Fruit fly (Drosophila melanogaster) whole organism, embryonic: ENCODE results near the gene Cat.

Experiments used
- Atf6 ChIP-seq: fragments of 200-800 bp; sonication (Bioruptor generic); IDR thresholded peaks from 2 replicates; pipeline ENCODE4 v1.3.6; 2022; ENCODE audit warnings: missing biosample characterization, missing genetic modification characterization
- B-H2 ChIP-seq: fragments of 200-800 bp; sonication (Bioruptor generic); optimal IDR thresholded peaks from 2 replicates; lab custom pipeline; 2018; ENCODE audit warnings: missing biosample characterization, mild to moderate bottlenecking, missing genetic modification characterization
- Bdp1 ChIP-seq: fragments of 200-800 bp; sonication (Bioruptor generic); optimal IDR thresholded peaks from 3 replicates; lab custom pipeline; 2016; ENCODE audit warnings: missing biosample characterization, missing genetic modification characterization
- Bteb2 ChIP-seq: fragments of 200-800 bp; sonication (Bioruptor generic); optimal IDR thresholded peaks from 2 replicates; lab custom pipeline; 2016; ENCODE audit warnings: missing biosample characterization, missing genetic modification characterization
- CG10209 ChIP-seq: fragments of 200-800 bp; sonication (Bioruptor generic); optimal IDR thresholded peaks from 3 replicates; lab custom pipeline; 2017; ENCODE audit warnings: missing biosample characterization, mild to moderate bottlenecking, missing genetic modification characterization, missing genetic modification reagents
- CG11247 ChIP-seq: fragments of 200-800 bp; sonication (Bioruptor generic); IDR thresholded peaks from 2 replicates; pipeline ENCODE4 v1.3.6; 2022; ENCODE audit warnings: missing biosample characterization, missing genetic modification characterization
- CG14441 ChIP-seq: fragments of 200-800 bp; sonication (Bioruptor generic); IDR thresholded peaks from 2 replicates; pipeline ENCODE4 v1.3.6; 2022; ENCODE audit warnings: missing biosample characterization, missing genetic modification characterization
- CG14860 ChIP-seq: fragments of 200-800 bp; sonication (Bioruptor generic); IDR thresholded peaks from 3 replicates; pipeline ENCODE4 v1.3.6; 2022; ENCODE audit warnings: missing biosample characterization, missing genetic modification characterization; ENCODE audit not compliant: partially characterized antibody
- CG15514 ChIP-seq: fragments of 200-800 bp; sonication (Bioruptor generic); optimal IDR thresholded peaks from 3 replicates; lab custom pipeline; 2017; ENCODE audit warnings: missing biosample characterization, missing genetic modification characterization, mild to moderate bottlenecking, moderate library complexity, missing genetic modification reagents
- CG1647 ChIP-seq: fragments of 200-800 bp; sonication (Bioruptor generic); optimal IDR thresholded peaks from 3 replicates; lab custom pipeline; 2016; ENCODE audit warnings: missing biosample characterization, missing genetic modification characterization
- CG17186 ChIP-seq: fragments of 200-800 bp; sonication (Bioruptor generic); optimal IDR thresholded peaks from 3 replicates; lab custom pipeline; 2017; ENCODE audit warnings: missing biosample characterization, missing genetic modification reagents, missing genetic modification characterization
- CG17829 ChIP-seq: fragments of 200-800 bp; optimal IDR thresholded peaks from 2 replicates; lab custom pipeline; 2019; ENCODE audit warnings: missing biosample characterization, mild to moderate bottlenecking, missing genetic modification characterization, moderate library complexity
- CG18764 ChIP-seq: fragments of 200-800 bp; sonication (Bioruptor generic); optimal IDR thresholded peaks from 3 replicates; lab custom pipeline; 2016; ENCODE audit warnings: missing biosample characterization, missing genetic modification characterization
- CG2199 ChIP-seq: fragments of 200-800 bp; sonication (Bioruptor generic); IDR thresholded peaks from 3 replicates; pipeline ENCODE4 v1.3.6; 2022; ENCODE audit warnings: missing biosample characterization, missing genetic modification characterization
- CG2678 ChIP-seq: fragments of 200-800 bp; sonication (Bioruptor generic); optimal IDR thresholded peaks from 3 replicates; lab custom pipeline; 2019; ENCODE audit warnings: missing biosample characterization, mild to moderate bottlenecking, missing genetic modification characterization, moderate library complexity
- CG2889 ChIP-seq: fragments of 200-800 bp; sonication (Bioruptor generic); IDR thresholded peaks from 3 replicates; pipeline ENCODE4 v1.3.6; 2022; ENCODE audit warnings: missing biosample characterization, missing genetic modification characterization
- CG4360 ChIP-seq: fragments of 200-800 bp; sonication (Bioruptor generic); IDR thresholded peaks from 2 replicates; pipeline ENCODE4 v1.3.6; 2022; ENCODE audit warnings: missing biosample characterization, missing genetic modification characterization
- CG6683 ChIP-seq: fragments of 200-800 bp; sonication (Bioruptor generic); optimal IDR thresholded peaks from 2 replicates; lab custom pipeline; 2017; ENCODE audit warnings: missing biosample characterization, mild to moderate bottlenecking, missing genetic modification characterization, missing genetic modification reagents
- CG7928 ChIP-seq: fragments of 200-800 bp; sonication (Bioruptor generic); optimal IDR thresholded peaks from 2 replicates; lab custom pipeline; 2017; ENCODE audit warnings: missing biosample characterization, mild to moderate bottlenecking, missing genetic modification characterization
- CG8924 ChIP-seq: fragments of 200-800 bp; optimal IDR thresholded peaks from 3 replicates; lab custom pipeline; 2019; ENCODE audit warnings: missing biosample characterization, mild to moderate bottlenecking, missing genetic modification characterization, moderate library complexity
- CG9609 ChIP-seq: fragments of 200-800 bp; sonication (Bioruptor generic); optimal IDR thresholded peaks from 3 replicates; lab custom pipeline; 2016; ENCODE audit warnings: missing biosample characterization, missing genetic modification characterization
- CG9876 ChIP-seq: fragments of 200-800 bp; sonication (Bioruptor generic); optimal IDR thresholded peaks from 2 replicates; lab custom pipeline; 2016; ENCODE audit warnings: missing biosample characterization, missing genetic modification characterization
- Camta ChIP-seq: fragments of 200-800 bp; sonication (Bioruptor generic); optimal IDR thresholded peaks from 2 replicates; lab custom pipeline; 2016; ENCODE audit warnings: missing biosample characterization, missing genetic modification characterization
- D19B ChIP-seq: fragments of 200-800 bp; sonication (Bioruptor generic); optimal IDR thresholded peaks from 2 replicates; lab custom pipeline; 2017; ENCODE audit warnings: missing biosample characterization, mild to moderate bottlenecking, missing genetic modification characterization
- Drgx ChIP-seq: fragments of 200-800 bp; sonication (Bioruptor generic); IDR thresholded peaks from 2 replicates; pipeline ENCODE4 v1.3.6; 2022; ENCODE audit warnings: missing biosample characterization, missing genetic modification characterization
- Fer3 ChIP-seq: fragments of 200-800 bp; sonication (Bioruptor generic); optimal IDR thresholded peaks from 2 replicates; lab custom pipeline; 2018; ENCODE audit warnings: missing biosample characterization, mild to moderate bottlenecking, missing genetic modification characterization, moderate library complexity
- GATAe ChIP-seq: fragments of 200-800 bp; sonication (Bioruptor generic); conservative IDR thresholded peaks from 2 replicates; pipeline ENCODE4 v1.3.6; 2022; ENCODE audit warnings: missing biosample characterization, missing genetic modification characterization
- Hmx ChIP-seq: fragments of 200-800 bp; sonication (Bioruptor generic); optimal IDR thresholded peaks from 2 replicates; lab custom pipeline; 2016; ENCODE audit warnings: missing biosample characterization, missing genetic modification characterization
- Hr39 ChIP-seq: fragments of >200 bp; optimal IDR thresholded peaks from 2 replicates; lab custom pipeline; 2017
- Nf-YC ChIP-seq: fragments of 200-800 bp; optimal IDR thresholded peaks from 3 replicates; lab custom pipeline; 2019; ENCODE audit warnings: missing biosample characterization, mild to moderate bottlenecking, missing genetic modification characterization, moderate library complexity
- Vsx1 ChIP-seq: fragments of 200-800 bp; sonication (Bioruptor generic); optimal IDR thresholded peaks from 2 replicates; lab custom pipeline; 2017; ENCODE audit warnings: missing biosample characterization, mild to moderate bottlenecking, missing genetic modification characterization, missing genetic modification reagents
- abd-A ChIP-seq: fragments of 200-800 bp; sonication (Bioruptor generic); optimal IDR thresholded peaks from 3 replicates; lab custom pipeline; 2019; ENCODE audit warnings: missing biosample characterization, mild to moderate bottlenecking, missing genetic modification characterization, moderate library complexity
- bowl ChIP-seq: fragments of 200-800 bp; sonication (Bioruptor generic); IDR thresholded peaks from 2 replicates; pipeline ENCODE4 v1.3.6; 2022; ENCODE audit warnings: missing biosample characterization, missing genetic modification characterization
- cg ChIP-seq: fragments of 200-800 bp; sonication (Bioruptor generic); optimal IDR thresholded peaks from 3 replicates; lab custom pipeline; 2019; ENCODE audit warnings: missing biosample characterization, mild to moderate bottlenecking, missing genetic modification characterization, moderate library complexity
- crol ChIP-seq: fragments of 200-800 bp; sonication (Bioruptor generic); IDR thresholded peaks from 2 replicates; pipeline ENCODE4 v1.3.6; 2022; ENCODE audit warnings: missing biosample characterization, missing genetic modification characterization
- cwo ChIP-seq: fragments of 200-800 bp; sonication (Bioruptor generic); optimal IDR thresholded peaks from 3 replicates; lab custom pipeline; 2017; ENCODE audit warnings: missing biosample characterization, missing genetic modification characterization, mild to moderate bottlenecking, moderate library complexity, missing genetic modification reagents
- dimm ChIP-seq: fragments of 200-800 bp; sonication (Bioruptor generic); IDR thresholded peaks from 2 replicates; pipeline ENCODE4 v1.3.6; 2022; ENCODE audit warnings: missing biosample characterization, missing genetic modification characterization
- disco-r ChIP-seq: fragments of 200-800 bp; sonication (Bioruptor generic); optimal IDR thresholded peaks from 2 replicates; lab custom pipeline; 2016; ENCODE audit warnings: missing biosample characterization, missing genetic modification characterization
- emc ChIP-seq: fragments of 200-800 bp; sonication (Bioruptor generic); optimal IDR thresholded peaks from 2 replicates; lab custom pipeline; 2016; ENCODE audit warnings: missing biosample characterization, missing genetic modification characterization
- ems ChIP-seq: fragments of 200-800 bp; sonication (Bioruptor generic); optimal IDR thresholded peaks from 3 replicates; lab custom pipeline; 2016; ENCODE audit warnings: missing biosample characterization, missing genetic modification characterization
- fd102C ChIP-seq: fragments of 200-800 bp; sonication (Bioruptor generic); optimal IDR thresholded peaks from 2 replicates; lab custom pipeline; 2018; ENCODE audit warnings: missing biosample characterization, mild to moderate bottlenecking, missing genetic modification characterization, moderate library complexity
- hbn ChIP-seq: fragments of 200-800 bp; sonication (Bioruptor generic); IDR thresholded peaks from 2 replicates; pipeline ENCODE4 v1.3.6; 2022; ENCODE audit warnings: missing biosample characterization, missing genetic modification characterization; ENCODE audit not compliant: partially characterized antibody
- kni ChIP-seq: fragments of 200-800 bp; sonication (Bioruptor generic); optimal IDR thresholded peaks from 3 replicates; lab custom pipeline; 2017; ENCODE audit warnings: mild to moderate bottlenecking, missing biosample characterization, missing genetic modification reagents, missing genetic modification characterization
- knrl ChIP-seq: fragments of 200-800 bp; sonication (Bioruptor generic); IDR thresholded peaks from 3 replicates; pipeline ENCODE4 v1.3.6; 2022; ENCODE audit warnings: missing biosample characterization, missing genetic modification characterization; ENCODE audit not compliant: partially characterized antibody
- mirr ChIP-seq: fragments of 200-800 bp; sonication (Bioruptor generic); optimal IDR thresholded peaks from 3 replicates; lab custom pipeline; 2018; ENCODE audit warnings: missing biosample characterization, mild to moderate bottlenecking, missing genetic modification characterization
- pfk ChIP-seq: fragments of 200-800 bp; sonication (Bioruptor generic); optimal IDR thresholded peaks from 2 replicates; lab custom pipeline; 2018; ENCODE audit warnings: missing biosample characterization, mild to moderate bottlenecking, missing genetic modification characterization, moderate library complexity
- rib ChIP-seq: fragments of 200-800 bp; sonication (Bioruptor generic); IDR thresholded peaks from 2 replicates; pipeline ENCODE4 v1.3.6; 2022; ENCODE audit warnings: missing biosample characterization, missing genetic modification characterization
- ro ChIP-seq: fragments of 200-800 bp; sonication (Bioruptor generic); IDR thresholded peaks from 2 replicates; pipeline ENCODE4 v1.3.6; 2022; ENCODE audit warnings: missing biosample characterization, missing genetic modification characterization
- salm ChIP-seq: fragments of 200-800 bp; sonication (Bioruptor generic); optimal IDR thresholded peaks from 2 replicates; lab custom pipeline; 2018; ENCODE audit warnings: missing biosample characterization, mild to moderate bottlenecking, missing genetic modification characterization
- sens ChIP-seq: fragments of 200-800 bp; sonication (Bioruptor generic); peaks from one replicate; lab custom pipeline; 2016; ENCODE audit warnings: missing biosample characterization, missing genetic modification characterization
- sna ChIP-seq: fragments of 200-800 bp; sonication (Bioruptor generic); IDR thresholded peaks from 2 replicates; pipeline ENCODE4 v1.3.6; 2022; ENCODE audit warnings: missing biosample characterization, missing genetic modification characterization; ENCODE audit not compliant: partially characterized antibody

Cat gene

DNA sequence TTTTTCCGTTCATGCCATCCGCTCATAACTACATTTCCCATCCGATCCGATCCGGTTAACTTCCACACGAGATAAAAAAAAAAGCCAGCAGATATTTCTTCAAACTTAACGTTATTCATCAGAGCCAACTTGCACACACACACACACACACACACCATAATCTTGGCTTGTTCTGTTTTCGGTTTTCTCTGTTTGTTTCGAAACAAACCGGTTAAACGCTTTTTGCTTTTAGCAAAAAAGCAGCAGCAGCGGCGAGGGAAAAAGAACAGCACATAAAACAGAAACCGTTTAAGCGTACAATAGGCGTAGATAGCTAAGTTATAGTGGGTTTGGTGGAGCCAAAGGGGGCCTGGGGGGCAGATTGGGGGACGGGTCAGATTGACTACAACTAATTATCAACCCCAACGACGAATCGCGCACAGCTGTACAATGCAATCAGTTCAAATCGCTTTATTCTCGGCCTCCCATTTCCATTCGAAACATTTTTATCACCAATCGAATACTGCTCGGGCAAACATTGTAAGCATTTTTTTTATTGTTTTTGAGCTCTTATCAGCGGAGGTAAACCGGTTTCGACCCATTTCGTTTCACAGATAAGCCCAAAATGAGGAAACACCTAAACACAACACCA is 5.0 kb upstream of the Cat start (continued):
- peak; percentile 97 for TF ChIP-seq mirr (GFP tag; lab: Kevin White, UChicago)
- TF ChIP-seq abd-A (tag; lab: Kevin White, UChicago) = peak; percentile 29
- no peak for TF ChIP-seq hbn (GFP tag; lab: Robert Waterston, UW)
- peak; percentile 11 for TF ChIP-seq B-H2 (GFP tag; lab: Kevin White, UChicago)
- peak; percentile 29 for TF ChIP-seq CG2678 (tag; lab: Kevin White, UChicago)
- peak; percentile 10 for TF ChIP-seq CG15514
- peak; percentile 28 for TF ChIP-seq salm (tag; lab: Kevin White, UChicago)
- no peak for TF ChIP-seq dimm (GFP tag; lab: Robert Waterston, UW)
- TF ChIP-seq CG2199 (GFP tag; lab: Robert Waterston, UW) = 0 out of 3 replicates have a peak, but pooled peaks have one; percentile 58
- no peak for TF ChIP-seq Bteb2 (GFP tag; lab: Kevin White, UChicago)
- no peak for TF ChIP-seq CG11247 (GFP tag; lab: Robert Waterston, UW)
- TF ChIP-seq disco-r (GFP tag; lab: Kevin White, UChicago) = no peak
- no peak for TF ChIP-seq Bdp1 (GFP tag; lab: Kevin White, UChicago)
- no peak for TF ChIP-seq CG9876
- peak; percentile 70 for TF ChIP-seq rib (GFP tag; lab: Robert Waterston, UW)
- peak; percentile 19 for TF ChIP-seq cwo (GFP tag; lab: Kevin White, UChicago)
- peak; percentile 34 for TF ChIP-seq cg (GFP tag; lab: Kevin White, UChicago)
- no peak for TF ChIP-seq CG7928 (GFP tag; lab: Kevin White, UChicago)
- no peak for TF ChIP-seq sna (GFP tag; lab: Robert Waterston, UW)
- peak; percentile 44 for TF ChIP-seq CG14441 (GFP tag; lab: Robert Waterston, UW)
- no peak for TF ChIP-seq knrl (GFP tag; lab: Robert Waterston, UW)
- TF ChIP-seq GATAe (GFP tag; lab: Robert Waterston, UW) = peak; percentile 86
- TF ChIP-seq Hr39 (lab: Kevin White, UChicago) = no peak
- peak; percentile 92 for TF ChIP-seq crol
- no peak for TF ChIP-seq CG17186
- no peak for TF ChIP-seq emc (GFP tag; lab: Kevin White, UChicago)
- TF ChIP-seq CG14860 = no peak
- TF ChIP-seq CG9609 (GFP tag; lab: Kevin White, UChicago) = no peak
- no peak for TF ChIP-seq CG10209
- TF ChIP-seq D19B = no peak
- TF ChIP-seq CG6683 (GFP tag; lab: Kevin White, UChicago) = no peak
- peak; percentile 16 for TF ChIP-seq Nf-YC (tag; lab: Kevin White, UChicago)
- no peak for TF ChIP-seq Camta
- peak; percentile 50 for TF ChIP-seq Vsx1 (GFP tag; lab: Kevin White, UChicago)
- TF ChIP-seq CG1647 (GFP tag; lab: Kevin White, UChicago) = no peak
- TF ChIP-seq Fer3 (tag; lab: Kevin White, UChicago) = no peak

DNA sequence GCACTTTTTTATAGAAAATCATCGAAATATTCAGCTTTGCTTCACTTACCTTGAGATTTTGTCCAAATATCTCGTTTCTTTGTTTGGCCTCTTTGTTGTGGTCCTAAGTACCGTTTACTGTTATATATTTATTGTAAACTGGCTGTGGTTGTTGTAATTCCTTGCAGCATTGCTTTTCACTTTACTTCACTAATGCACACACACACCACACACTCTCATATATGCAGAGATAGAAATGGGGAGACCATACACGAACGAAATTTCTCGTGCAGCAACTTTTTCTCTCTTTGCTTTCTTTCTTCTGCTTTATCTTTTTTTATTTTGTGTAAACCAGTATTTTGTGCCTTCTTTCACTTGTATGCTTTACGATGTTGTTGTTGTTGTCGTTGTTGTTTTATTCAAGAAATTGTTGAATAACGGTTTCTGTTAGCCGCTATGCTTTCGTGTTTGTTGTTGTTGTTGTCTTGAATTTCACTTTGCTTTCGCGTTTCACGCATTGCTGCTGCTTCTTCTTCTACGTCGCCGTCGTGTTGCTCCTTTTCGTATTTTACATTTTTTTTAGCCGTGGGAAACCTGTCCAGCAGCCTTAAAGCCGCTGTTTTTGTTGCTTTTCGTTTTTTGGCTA is 3.0 kb upstream of the Cat start:
- TF ChIP-seq ro (GFP tag; lab: Robert Waterston, UW) = no peak
- peak; percentile 3 for TF ChIP-seq CG15514
- peak; percentile 67 for TF ChIP-seq CG18764
- TF ChIP-seq pfk (GFP tag; lab: Kevin White, UChicago) = no peak
- peak; percentile 94 for TF ChIP-seq CG4360
- TF ChIP-seq ems (GFP tag; lab: Kevin White, UChicago) = no peak
- TF ChIP-seq Atf6 (GFP tag; lab: Robert Waterston, UW) = 0 out of 2 replicates have a peak, but pooled peaks have one; percentile 10
- peak; percentile 41 for TF ChIP-seq kni
- peak; percentile 2 for TF ChIP-seq CG17829 (tag; lab: Kevin White, UChicago)
- TF ChIP-seq CG2889 (GFP tag; lab: Robert Waterston, UW) = no peak
- no peak for TF ChIP-seq CG8924 (tag; lab: Kevin White, UChicago)
- TF ChIP-seq bowl = no peak
- TF ChIP-seq fd102C (GFP tag; lab: Kevin White, UChicago) = no peak
- TF ChIP-seq Drgx (GFP tag; lab: Robert Waterston, UW) = peak; percentile 51; the same call in 1 of the 2 replicates
- no peak for TF ChIP-seq Hmx (GFP tag; lab: Kevin White, UChicago)
- TF ChIP-seq sens (GFP tag; lab: Kevin White, UChicago) = peak; percentile 17
